Worm (Caenorhabditis elegans): ENCODE measurements around the gene F45D11.7.
"Not testable (repeated sequence)": the region's sequence is repeated elsewhere in the genome, so short reads cannot be mapped to it uniquely, and the experiment has no call there.

- not testable (repeated sequence) for TF ChIP-seq fkh-10 (GFP tag; optimal IDR thresholded peaks at IDR 0.05); fos-1 (tag; optimal IDR thresholded peaks at IDR 0.05); nhr-77 (tag; optimal IDR thresholded peaks at IDR 0.05); lsy-12 (tag; optimal IDR thresholded peaks at IDR 0.05); elt-1 (tag; optimal IDR thresholded peaks at IDR 0.05); skn-1 (tag; optimal IDR thresholded peaks at IDR 0.05); elt-3 (tag; optimal IDR thresholded peaks at IDR 0.05); ZK546.5 (tag; optimal IDR thresholded peaks at IDR 0.05); ceh-9 (tag; optimal IDR thresholded peaks at IDR 0.05); ceh-16 (tag; optimal IDR thresholded peaks at IDR 0.05)
Observed at ce11 chrII:985703-986102, 8.6 kb upstream of the F45D11.7 start, which contains the start of gene fbxc-40.

Measured in whole organism, L3 larva.